Worm (Caenorhabditis elegans): Measurements from ENCODE around the gene fbxb-55.

fbxb-55 gene

ce11 chrIV:4049398-4049998 is 19.1 kb upstream of the fbxb-55 start, which contains the start of gene pcn-1:
pcn-1 (minus strand) TSS chrIV:4049448.
- TF ChIP-seq aly-2 (tag; optimal IDR thresholded peaks at IDR 0.05), result no peak
- no peak for TF ChIP-seq skn-1 (tag; optimal IDR thresholded peaks at IDR 0.05)
- TF ChIP-seq unc-62 (GFP tag; optimal IDR thresholded peaks at IDR 0.05), result no peak
- peak; percentile 70 for TF ChIP-seq snpc-4 (tag; optimal IDR thresholded peaks at IDR 0.05)
- TF ChIP-seq unc-55 (GFP tag; optimal IDR thresholded peaks at IDR 0.05), result peak; percentile 94
- peak; percentile 20 for TF ChIP-seq mbf-1 (tag; optimal IDR thresholded peaks at IDR 0.05)
- TF ChIP-seq elt-3 (tag; optimal IDR thresholded peaks at IDR 0.05), result no peak
- TF ChIP-seq ceh-16 (tag; optimal IDR thresholded peaks at IDR 0.05), result peak; percentile 71
- no peak for TF ChIP-seq nhr-23 (tag; optimal IDR thresholded peaks at IDR 0.05)
- TF ChIP-seq unc-39 (tag; optimal IDR thresholded peaks at IDR 0.05), result no peak
- TF ChIP-seq R02D3.7 (tag; optimal IDR thresholded peaks at IDR 0.05), result peak; percentile 68
- TF ChIP-seq nhr-6 (tag; optimal IDR thresholded peaks at IDR 0.05), result peak; percentile 83
- TF ChIP-seq dmd-4 (tag; optimal IDR thresholded peaks at IDR 0.05), result peak; percentile 75
- peak; percentile 93 for TF ChIP-seq F13H6.1 (tag; optimal IDR thresholded peaks at IDR 0.05)
- peak; percentile 53 for TF ChIP-seq ZK546.5 (tag; optimal IDR thresholded peaks at IDR 0.05)
- peak; percentile 97 for TF ChIP-seq crh-2 (tag; optimal IDR thresholded peaks at IDR 0.05)
- TF ChIP-seq lin-11 (tag; optimal IDR thresholded peaks at IDR 0.05), result peak; percentile 78
- peak; percentile 85 for TF ChIP-seq sem-4 (tag; optimal IDR thresholded peaks at IDR 0.05)
- peak; percentile 73 for TF ChIP-seq nhr-77 (tag; optimal IDR thresholded peaks at IDR 0.05)
- TF ChIP-seq ceh-82 (tag; optimal IDR thresholded peaks at IDR 0.05), result peak; percentile 33
- peak; percentile 83 for TF ChIP-seq Y55F3AM.14 (GFP tag; optimal IDR thresholded peaks at IDR 0.05)
- TF ChIP-seq nhr-10 (tag; optimal IDR thresholded peaks at IDR 0.05), result peak; percentile 61
- TF ChIP-seq gmeb-1 (tag; optimal IDR thresholded peaks at IDR 0.05), result peak; percentile 99
- peak; percentile 98 for TF ChIP-seq C34F6.9 (tag; optimal IDR thresholded peaks at IDR 0.05)
- no peak for TF ChIP-seq peb-1 (tag; optimal IDR thresholded peaks at IDR 0.05)
- TF ChIP-seq nhr-129 (tag; optimal IDR thresholded peaks at IDR 0.05), result peak; percentile 77
- TF ChIP-seq ztf-11 (tag; optimal IDR thresholded peaks at IDR 0.05), result no peak
- peak; percentile 94 to 96 for TF ChIP-seq lsy-2 (tag; optimal IDR thresholded peaks at IDR 0.05)
- peak; percentile 95 for TF ChIP-seq sma-9 (GFP tag; optimal IDR thresholded peaks at IDR 0.05)
- TF ChIP-seq sma-9 (tag; optimal IDR thresholded peaks at IDR 0.05), result no peak
- peak; percentile 21 for TF ChIP-seq zag-1 (tag; optimal IDR thresholded peaks at IDR 0.05)
- no peak for TF ChIP-seq alr-1 (tag; optimal IDR thresholded peaks at IDR 0.05)
- TF ChIP-seq nhr-21 (tag; optimal IDR thresholded peaks at IDR 0.05), result peak; percentile 95
- TF ChIP-seq egl-27 (tag; optimal IDR thresholded peaks at IDR 0.05), result peak; percentile 90
- TF ChIP-seq ztf-1 (GFP tag; conservative IDR thresholded peaks at IDR 0.05), result 0 out of 2 replicates have a peak, but pooled peaks have one; percentile 43
- TF ChIP-seq nhr-237 (tag; optimal IDR thresholded peaks at IDR 0.05), result peak; percentile 29
- TF ChIP-seq ama-1 (optimal IDR thresholded peaks at IDR 0.05), result peak; percentile 43
- TF ChIP-seq ztf-4 (tag; optimal IDR thresholded peaks at IDR 0.05), result peak; percentile 78
- peak in 1 of 2 experiments; percentile 14 for TF ChIP-seq mdl-1 (tag; optimal IDR thresholded peaks at IDR 0.05)
- TF ChIP-seq lin-13 (GFP tag; optimal IDR thresholded peaks at IDR 0.05), result peak; percentile 89
- TF ChIP-seq lin-39 (tag; optimal IDR thresholded peaks at IDR 0.05), result no peak
- peak; percentile 93 for TF ChIP-seq mab-5 (tag; optimal IDR thresholded peaks at IDR 0.05)
- TF ChIP-seq fos-1 (tag; optimal IDR thresholded peaks at IDR 0.05), result peak; percentile 87
- TF ChIP-seq nhr-25 (tag; optimal IDR thresholded peaks at IDR 0.05), result peak; percentile 97
- peak; percentile 34 for TF ChIP-seq nhr-12 (tag; optimal IDR thresholded peaks at IDR 0.05)
- peak; percentile 51 for TF ChIP-seq blmp-1 (tag; optimal IDR thresholded peaks at IDR 0.05; ENCODE audit: insufficient read depth)
- no peak for TF ChIP-seq nhr-11 (tag; optimal IDR thresholded peaks at IDR 0.05)
- TF ChIP-seq sma-3 (GFP tag; optimal IDR thresholded peaks at IDR 0.05), result peak; percentile 96
- TF ChIP-seq elt-1 (tag; optimal IDR thresholded peaks at IDR 0.05), result no peak
